Fruit fly (Drosophila melanogaster) whole organism, wandering third instar larva: Measurements from ENCODE around the gene CG44142.
A peak's percentile ranks its signal among the peaks of the same experiment; 100 is the strongest.

Experiments used
- Abd-B ChIP-seq: fragments of >200 bp; optimal IDR thresholded peaks from 2 replicates; lab custom pipeline; 2017; ENCODE audit warnings: missing biosample characterization, missing genetic modification characterization
- CG32264 ChIP-seq: fragments of 200-800 bp; sonication (Bioruptor generic); optimal IDR thresholded peaks from 2 replicates; lab custom pipeline; 2016; ENCODE audit warnings: missing biosample characterization, missing genetic modification characterization
- CrebA ChIP-seq: fragments of 200-800 bp; sonication (Bioruptor generic); optimal IDR thresholded peaks from 2 replicates; lab custom pipeline; 2016; ENCODE audit warnings: missing biosample characterization, mild to moderate bottlenecking, missing genetic modification characterization, borderline replicate concordance
- Dfd ChIP-seq: fragments of >200 bp; optimal IDR thresholded peaks from 2 replicates; lab custom pipeline; 2017; ENCODE audit warnings: missing biosample characterization, missing genetic modification characterization
- Dif ChIP-seq: fragments of 200-275, 200-300 bp; sonication (Bioruptor generic); optimal IDR thresholded peaks from 2 replicates; lab custom pipeline; 2018; ENCODE audit warnings: missing biosample characterization, missing genetic modification characterization; ENCODE audit not compliant: partially characterized antibody
- GATAd ChIP-seq: sonication (Bioruptor generic); optimal IDR thresholded peaks from 2 replicates; lab custom pipeline; 2016; ENCODE audit warnings: missing biosample characterization, missing genetic modification characterization
- HLH106 ChIP-seq: fragments of 200-800 bp; optimal IDR thresholded peaks from 3 replicates; lab custom pipeline; 2019; ENCODE audit warnings: missing biosample characterization, mild to moderate bottlenecking, missing genetic modification characterization, moderate library complexity
- Hnf4 ChIP-seq: fragments of 200-800 bp; sonication (Bioruptor generic); optimal IDR thresholded peaks from 2 replicates; lab custom pipeline; 2016; ENCODE audit warnings: missing biosample characterization, mild to moderate bottlenecking, missing genetic modification characterization
- Hr78 ChIP-seq: fragments of >200 bp; optimal IDR thresholded peaks from 2 replicates; lab custom pipeline; 2017; ENCODE audit warnings: missing biosample characterization, missing genetic modification characterization
- Hr83 ChIP-seq: fragments of 200-300 bp; sonication (Bioruptor generic); optimal IDR thresholded peaks from 2 replicates; lab custom pipeline; 2016; ENCODE audit warnings: missing biosample characterization, mild to moderate bottlenecking, missing genetic modification characterization, moderate library complexity; ENCODE audit not compliant: poor library complexity, severe bottlenecking
- Jra ChIP-seq: sonication (Bioruptor generic); optimal IDR thresholded peaks from 2 replicates; lab custom pipeline; 2016; ENCODE audit warnings: missing biosample characterization, missing genetic modification characterization
- Mio ChIP-seq: sonication (Bioruptor generic); optimal IDR thresholded peaks from 2 replicates; lab custom pipeline; 2016; ENCODE audit warnings: missing biosample characterization, missing genetic modification characterization
- Myc ChIP-seq: fragments of >200 bp; optimal IDR thresholded peaks from 2 replicates; lab custom pipeline; 2017
- N ChIP-seq: fragments of >200 bp; optimal IDR thresholded peaks from 2 replicates; lab custom pipeline; 2018; ENCODE audit warnings: missing biosample characterization, missing external identifiers, missing genetic modification characterization
- Sp1 ChIP-seq: fragments of 200-800 bp; sonication (Bioruptor generic); optimal IDR thresholded peaks from 3 replicates; lab custom pipeline; 2019; ENCODE audit warnings: missing biosample characterization, mild to moderate bottlenecking, missing genetic modification characterization, moderate library complexity
- Vsx2 ChIP-seq: fragments of 200-300, 225-300 bp; sonication (Bioruptor generic); optimal IDR thresholded peaks from 2 replicates; lab custom pipeline; 2018; ENCODE audit warnings: missing biosample characterization, missing genetic modification characterization; ENCODE audit not compliant: partially characterized antibody
- br ChIP-seq: fragments of 200-800 bp; sonication (Bioruptor generic); optimal IDR thresholded peaks from 2 replicates; lab custom pipeline; 2016; ENCODE audit warnings: missing biosample characterization, missing genetic modification characterization
- brk ChIP-seq: fragments of 200-800 bp; sonication (Bioruptor generic); optimal IDR thresholded peaks from 2 replicates; lab custom pipeline; 2016; ENCODE audit warnings: missing biosample characterization, mild to moderate bottlenecking, missing genetic modification characterization
- dl ChIP-seq, 2 experiments: fragments of 175-275, 200-275 bp in 1 of 2; fragments of 200-275 bp in 1 of 2; sonication (Bioruptor generic); optimal IDR thresholded peaks; lab custom pipeline; 2018; ENCODE audit warnings: mild to moderate bottlenecking in 2 of 2, missing biosample characterization in 2 of 2, missing genetic modification characterization in 2 of 2, moderate library complexity in 2 of 2; ENCODE audit not compliant: partially characterized antibody in 2 of 2, insufficient read depth in 1 of 2
- dmrt93B ChIP-seq: fragments of 200-800 bp; sonication (Bioruptor generic); optimal IDR thresholded peaks from 2 replicates; lab custom pipeline; 2018; ENCODE audit warnings: missing biosample characterization, mild to moderate bottlenecking, missing genetic modification characterization
- dsf ChIP-seq: sonication (Bioruptor generic); optimal IDR thresholded peaks from 2 replicates; lab custom pipeline; 2016; ENCODE audit warnings: missing biosample characterization, missing genetic modification characterization, borderline replicate concordance
- ey ChIP-seq: fragments of 200-800 bp; sonication (Bioruptor generic); optimal IDR thresholded peaks from 2 replicates; lab custom pipeline; 2016; ENCODE audit warnings: missing biosample characterization, missing genetic modification characterization
- foxo ChIP-seq, 2 experiments: fragments of 200-800 bp; sonication (Bioruptor generic); optimal IDR thresholded peaks; 2 replicates in 1 of 2; 3 replicates in 1 of 2; lab custom pipeline; 2016 to 2017; ENCODE audit warnings: missing biosample characterization in 2 of 2, missing genetic modification characterization in 2 of 2
- fru ChIP-seq: fragments of 200-800 bp; sonication (Bioruptor generic); optimal IDR thresholded peaks from 3 replicates; lab custom pipeline; 2016; ENCODE audit warnings: missing biosample characterization, mild to moderate bottlenecking, missing genetic modification characterization
- h ChIP-seq: fragments of 200-800 bp; sonication (Bioruptor generic); optimal IDR thresholded peaks from 3 replicates; lab custom pipeline; 2016; ENCODE audit warnings: missing biosample characterization, mild to moderate bottlenecking, missing genetic modification characterization
- jim ChIP-seq: fragments of 175-275, 200-325 bp; sonication (Bioruptor generic); optimal IDR thresholded peaks from 2 replicates; lab custom pipeline; 2016; ENCODE audit warnings: missing biosample characterization, mild to moderate bottlenecking, missing genetic modification characterization
- lola ChIP-seq: fragments of >200 bp; optimal IDR thresholded peaks from 2 replicates; lab custom pipeline; 2017; ENCODE audit warnings: missing biosample characterization, missing genetic modification characterization
- psq ChIP-seq: fragments of 200-800 bp; sonication (Bioruptor generic); optimal IDR thresholded peaks from 3 replicates; lab custom pipeline; 2017; ENCODE audit warnings: missing biosample characterization, mild to moderate bottlenecking, missing genetic modification characterization, moderate library complexity
- rgr ChIP-seq: fragments of 200-800 bp; sonication (Bioruptor generic); optimal IDR thresholded peaks from 3 replicates; lab custom pipeline; 2016; ENCODE audit warnings: missing biosample characterization, mild to moderate bottlenecking, missing genetic modification characterization
- sv ChIP-seq: fragments of 200-800 bp; sonication (Bioruptor generic); optimal IDR thresholded peaks from 3 replicates; lab custom pipeline; 2016; ENCODE audit warnings: missing biosample characterization, missing genetic modification characterization
- tai ChIP-seq: sonication (Bioruptor generic); optimal IDR thresholded peaks from 2 replicates; lab custom pipeline; 2016; ENCODE audit warnings: missing biosample characterization, missing genetic modification characterization
- usp ChIP-seq: fragments of >200 bp; optimal IDR thresholded peaks from 2 replicates; lab custom pipeline; 2017; ENCODE audit warnings: missing biosample characterization, missing genetic modification characterization
- woc ChIP-seq: sonication (Bioruptor generic); optimal IDR thresholded peaks from 2 replicates; lab custom pipeline; 2016; ENCODE audit warnings: missing biosample characterization, mild to moderate bottlenecking, missing genetic modification characterization

CG44142 gene

dm6 chr3R:13305318-13305899 lies 7.6 kb downstream of the CG44142 start (continued):
- TF ChIP-seq dmrt93B (GFP tag; lab: Kevin White, UChicago) (peak; percentile 72), br (peak; percentile 19), brk (GFP tag; lab: Kevin White, UChicago) (no peak), Myc (lab: Kevin White, UChicago) (no peak), HLH106 (tag; lab: Kevin White, UChicago) (peak; percentile 81), Hr78 (no peak), GATAd (GFP tag; lab: Kevin White, UChicago) (no peak), foxo (GFP tag; optimal IDR thresholded peaks at IDR 0.05; lab: Kevin White, UChicago) (peak in 1 of 2 experiments; percentile 82), usp (no peak), Hr83 (GFP tag; lab: Kevin White, UChicago) (no peak), h (peak; percentile 61), Sp1 (GFP tag; lab: Kevin White, UChicago) (peak; percentile 91), lola (GFP tag; lab: Kevin White, UChicago) (no peak), Hnf4 (peak; percentile 37), tai (no peak), rgr (GFP tag; lab: Kevin White, UChicago) (peak; percentile 78), woc (peak; percentile 36), Mio (GFP tag; lab: Kevin White, UChicago) (no peak), Dfd (GFP tag; lab: Kevin White, UChicago) (no peak)

dm6 chr3R:13304512-13305069 lies 8.4 kb downstream of the CG44142 start:
- TF ChIP-seq sv (GFP tag; lab: Kevin White, UChicago) (no peak), brk (GFP tag; lab: Kevin White, UChicago) (no peak), br (no peak), Hr78 (no peak), h (peak; percentile 22), ey (no peak), foxo (GFP tag; optimal IDR thresholded peaks at IDR 0.05; lab: Kevin White, UChicago) (no peak), fru (peak; percentile 17), Myc (lab: Kevin White, UChicago) (no peak), jim (GFP tag; lab: Kevin White, UChicago) (no peak), N (GFP tag; lab: Kevin White, UChicago) (no peak), rgr (GFP tag; lab: Kevin White, UChicago) (no peak), psq (GFP tag; lab: Kevin White, UChicago) (peak; percentile 51), Hr83 (GFP tag; lab: Kevin White, UChicago) (no peak), dsf (GFP tag; lab: Kevin White, UChicago) (no peak), Dfd (GFP tag; lab: Kevin White, UChicago) (no peak), Dif (peak; percentile 57), Sp1 (GFP tag; lab: Kevin White, UChicago) (no peak), woc (no peak), tai (no peak), GATAd (GFP tag; lab: Kevin White, UChicago) (no peak), CG32264 (GFP tag; lab: Kevin White, UChicago) (no peak), Abd-B (GFP tag; lab: Kevin White, UChicago) (no peak), Jra (GFP tag; lab: Kevin White, UChicago) (no peak), dl (GFP tag; optimal IDR thresholded peaks at IDR 0.05; lab: Kevin White, UChicago; ENCODE audit: insufficient read depth in 1 of 2, partially characterized antibody in 2 of 2) (no peak), usp (no peak), HLH106 (tag; lab: Kevin White, UChicago) (no peak), Vsx2 (GFP tag; lab: Kevin White, UChicago) (peak; percentile 37), lola (GFP tag; lab: Kevin White, UChicago) (no peak), dmrt93B (GFP tag; lab: Kevin White, UChicago) (no peak)
- TF ChIP-seq, all 38 proteins: peak for 5

dm6 chr3R:13303126-13303525 lies 9.9 kb downstream of the CG44142 start, which contains the start of gene CG43208:
CG43208 (plus strand) TSS chr3R:13303426.
- TF ChIP-seq CrebA (no peak), CG32264 (GFP tag; lab: Kevin White, UChicago) (no peak), Hr83 (GFP tag; lab: Kevin White, UChicago) (no peak), jim (GFP tag; lab: Kevin White, UChicago) (no peak), Hnf4 (no peak)
